Fruit fly (Drosophila melanogaster) whole organism: ENCODE results near the gene CG13409.

ENCODE experiments used
- CG8478 ChIP-seq: fragments of >200 bp; optimal IDR thresholded peaks from 2 replicates; lab custom pipeline; 2018; ENCODE audit warnings: inconsistent platforms
- pan ChIP-seq: fragments of >200 bp; optimal IDR thresholded peaks from 2 replicates; lab custom pipeline; 2017

dm6 chr3R:22026922-22027742 lies 4.6 kb downstream of the CG13409 start, which contains the start of the genes Cchl and ND-42:
- TF ChIP-seq pan (lab: Kevin White, UChicago) (no peak), CG8478 (no peak)
